Fruit fly (Drosophila melanogaster): ENCODE results near the gene Hmt-1.

The Hmt-1 gene

dm6 chr3R:15836864-15837824 lies 20.1 kb downstream of the Hmt-1 start, which contains the start of the genes ND-23 and spn-E (continued):
- TF ChIP-seq croc (GFP tag; conservative IDR thresholded peaks at IDR 0.05) (no peak; the same call in 2 of the 3 replicates), Lpt (GFP tag; optimal IDR thresholded peaks at IDR 0.05) (no peak), grn (GFP tag; optimal IDR thresholded peaks at IDR 0.05) (no peak), CG18764 (GFP tag; optimal IDR thresholded peaks at IDR 0.05) (peak; percentile 1), fd3F (GFP tag; optimal IDR thresholded peaks at IDR 0.05) (peak; percentile 13), CG13624 (GFP tag; optimal IDR thresholded peaks at IDR 0.05) (no peak), CG17568 (GFP tag; optimal IDR thresholded peaks at IDR 0.05) (no peak), BEAF-32 (GFP tag; optimal IDR thresholded peaks at IDR 0.05) (peak; percentile 77), ase (GFP tag; IDR thresholded peaks at IDR 0.05) (no peak), Rx (GFP tag; IDR thresholded peaks at IDR 0.05) (no peak), HLHmδ (GFP tag; optimal IDR thresholded peaks at IDR 0.05) (no peak), mam (GFP tag; optimal IDR thresholded peaks at IDR 0.05) (peak; percentile 1), Lhr (GFP tag; optimal IDR thresholded peaks at IDR 0.05) (no peak), Deaf1 (tag; optimal IDR thresholded peaks at IDR 0.05) (no peak), hb (GFP tag; IDR thresholded peaks at IDR 0.05; ENCODE audit: partially characterized antibody) (no peak), al (GFP tag; IDR thresholded peaks at IDR 0.05) (0 out of 2 replicates have a peak, but pooled peaks have one; percentile 38), CG11247 (GFP tag; IDR thresholded peaks at IDR 0.05) (no peak), lbe (GFP tag; optimal IDR thresholded peaks at IDR 0.05) (peak; percentile 47), CG31388 (GFP tag; optimal IDR thresholded peaks at IDR 0.05) (no peak), pb (GFP tag; optimal IDR thresholded peaks at IDR 0.05) (no peak), CG31365 (tag; optimal IDR thresholded peaks at IDR 0.05) (no peak), yki (optimal IDR thresholded peaks at IDR 0.05) (no peak), CG6683 (GFP tag; optimal IDR thresholded peaks at IDR 0.05) (no peak), CG3726 (GFP tag; IDR thresholded peaks at IDR 0.05) (no peak), CG6854 (GFP tag; optimal IDR thresholded peaks at IDR 0.05) (no peak), CHES-1-like (GFP tag; optimal IDR thresholded peaks at IDR 0.05) (no peak), Antp (GFP tag; optimal IDR thresholded peaks at IDR 0.05) (no peak), Dip3 (GFP tag; optimal IDR thresholded peaks at IDR 0.05) (no peak), gt (GFP tag; IDR thresholded peaks at IDR 0.05) (no peak), NfI (GFP tag; optimal IDR thresholded peaks at IDR 0.05) (peak; percentile 52), Sin3A (optimal IDR thresholded peaks at IDR 0.05) (no peak), jumu (GFP tag; optimal IDR thresholded peaks at IDR 0.05) (no peak), rib (GFP tag; IDR thresholded peaks at IDR 0.05) (no peak), nerfin-2 (GFP tag; IDR thresholded peaks at IDR 0.05; ENCODE audit: partially characterized antibody) (0 out of 2 replicates have a peak, but pooled peaks have one; percentile 51), slbo (GFP tag; IDR thresholded peaks at IDR 0.05) (peak; percentile 68), Nf-YC (tag; optimal IDR thresholded peaks at IDR 0.05) (no peak), CG2120 (GFP tag; optimal IDR thresholded peaks at IDR 0.05) (peak; percentile 15), gem (tag; optimal IDR thresholded peaks at IDR 0.05) (peak; percentile 85), bsh (GFP tag; optimal IDR thresholded peaks at IDR 0.05) (peak in 1 of 2 experiments; percentile 49), CG15479 (GFP tag; optimal IDR thresholded peaks at IDR 0.05) (no peak), esg (GFP tag; conservative IDR thresholded peaks at IDR 0.05) (no peak), CG10267 (tag; optimal IDR thresholded peaks at IDR 0.05) (peak; percentile 93), tna (GFP tag; IDR thresholded peaks at IDR 0.05; ENCODE audit: partially characterized antibody) (no peak), lola (GFP tag; optimal IDR thresholded peaks at IDR 0.05) (peak in 1 of 3 experiments; percentile 55), wdn (GFP tag; IDR thresholded peaks at IDR 0.05) (peak; percentile 43; the same call in 1 of the 2 replicates), Sox100B (GFP tag; optimal IDR thresholded peaks at IDR 0.05) (peak; percentile 54), Oaz (GFP tag; IDR thresholded peaks at IDR 0.05) (no peak), btn (GFP tag; optimal IDR thresholded peaks at IDR 0.05) (no peak), CoRest (tag; optimal IDR thresholded peaks at IDR 0.05) (peak; percentile 81)
